Worm (Caenorhabditis elegans) whole organism, L1 larva: ENCODE results near the gene Y56A3A.2.

Source experiments
- C34B4.2 ChIP-seq: sonication (generic microtip); optimal IDR thresholded peaks from 2 replicates; lab custom pipeline; 2017; ENCODE audit warnings: mild to moderate bottlenecking, missing genetic modification characterization, missing compliant biosample characterization
- elt-3 ChIP-seq, 6 experiments: fragments of 150-350 bp in 1 of 6; sonication (generic microtip); optimal IDR thresholded peaks; 2 replicates each; lab custom pipeline; 2017 to 2018; ENCODE audit warnings: missing biosample characterization in 6 of 6, missing genetic modification characterization in 6 of 6, inconsistent platforms in 1 of 6
- fos-1 ChIP-seq: fragments of 150-350 bp; optimal IDR thresholded peaks from 2 replicates; lab custom pipeline; 2014; ENCODE audit warnings: missing biosample characterization, missing genetic modification characterization
- hlh-17 ChIP-seq: fragments of 200-800 bp; sonication (Bioruptor generic); optimal IDR thresholded peaks from 2 replicates; lab custom pipeline; 2018; ENCODE audit warnings: missing genetic modification characterization, mild to moderate bottlenecking, missing compliant biosample characterization, moderate library complexity, borderline replicate concordance
- lin-14 ChIP-seq: fragments of 200-800 bp; sonication (Bioruptor generic); optimal IDR thresholded peaks from 2 replicates; lab custom pipeline; 2018; ENCODE audit warnings: mild to moderate bottlenecking, missing genetic modification characterization, moderate library complexity, missing compliant biosample characterization
- mab-9 ChIP-seq: fragments of 200-800 bp; sonication (Bioruptor generic); IDR thresholded peaks from 2 replicates; pipeline ENCODE4 v1.3.6; 2022; ENCODE audit warnings: missing genetic modification reagents, missing genetic modification characterization, missing compliant biosample characterization
- nhr-11 ChIP-seq: fragments of 150-350 bp; optimal IDR thresholded peaks from 2 replicates; lab custom pipeline; 2014; ENCODE audit warnings: missing biosample characterization, missing genetic modification characterization
- unc-130 ChIP-seq: fragments of 150-350 bp; optimal IDR thresholded peaks from 2 replicates; lab custom pipeline; 2017; ENCODE audit warnings: missing biosample characterization, missing genetic modification characterization, inconsistent platforms
- zag-1 ChIP-seq: fragments of 150-350 bp; optimal IDR thresholded peaks from 2 replicates; lab custom pipeline; 2014; ENCODE audit warnings: missing biosample characterization, missing genetic modification characterization
- ztf-4 ChIP-seq: fragments of 150-350 bp; optimal IDR thresholded peaks from 2 replicates; lab custom pipeline; 2014; ENCODE audit warnings: missing biosample characterization, missing genetic modification characterization

ce11 chrIII:11900022-11900421, 38.0 kb upstream of the Y56A3A.2 start:
- TF ChIP-seq fos-1 (tag; lab: Kevin White, UChicago): no peak
- TF ChIP-seq lin-14 (GFP tag; lab: Kevin White, UChicago): no peak
- TF ChIP-seq nhr-11 (tag; lab: Kevin White, UChicago): no peak
- no peak for TF ChIP-seq hlh-17
- no peak for TF ChIP-seq ztf-4 (tag; lab: Kevin White, UChicago)
- no peak for TF ChIP-seq zag-1
- TF ChIP-seq unc-130: no peak
- no peak for TF ChIP-seq elt-3 (tag; optimal IDR thresholded peaks at IDR 0.05; lab: Kevin White, UChicago)
- no peak for TF ChIP-seq mab-9 (GFP tag; lab: Robert Waterston, UW)
- TF ChIP-seq C34B4.2 (tag; lab: Kevin White, UChicago): no peak
